Fruit fly (Drosophila melanogaster) whole organism, embryonic: ENCODE results near the gene CG11131.

ENCODE experiments used
- Abd-B ChIP-seq: fragments of 200-800 bp; sonication (Bioruptor generic); optimal IDR thresholded peaks from 2 replicates; lab custom pipeline; 2018; ENCODE audit warnings: missing biosample characterization, mild to moderate bottlenecking, missing genetic modification characterization, moderate library complexity
- Adf1 ChIP-seq: fragments of 200-800 bp; sonication (Bioruptor generic); IDR thresholded peaks from 2 replicates; pipeline ENCODE4 v1.3.6; 2022; ENCODE audit warnings: missing biosample characterization, missing genetic modification characterization
- Atf6 ChIP-seq: fragments of 200-800 bp; sonication (Bioruptor generic); IDR thresholded peaks from 2 replicates; pipeline ENCODE4 v1.3.6; 2022; ENCODE audit warnings: missing biosample characterization, missing genetic modification characterization
- C15 ChIP-seq: fragments of 200-800 bp; sonication (Bioruptor generic); IDR thresholded peaks from 3 replicates; pipeline ENCODE4 v1.3.6; 2022; ENCODE audit warnings: missing biosample characterization, missing genetic modification characterization
- CG1024 ChIP-seq: fragments of 200-800 bp; sonication (Bioruptor generic); IDR thresholded peaks from 2 replicates; pipeline ENCODE4 v1.3.6; 2022; ENCODE audit warnings: missing biosample characterization, missing genetic modification characterization
- CG10959 ChIP-seq: fragments of 200-800 bp; sonication (Bioruptor generic); IDR thresholded peaks from 2 replicates; pipeline ENCODE4 v1.3.6; 2022; ENCODE audit warnings: missing biosample characterization, missing genetic modification characterization
- CG12155 ChIP-seq: fragments of 200-800 bp; sonication (Bioruptor generic); optimal IDR thresholded peaks from 3 replicates; lab custom pipeline; 2016; ENCODE audit warnings: missing biosample characterization, missing genetic modification characterization
- CG12236 ChIP-seq: fragments of 200-800 bp; sonication (Bioruptor generic); optimal IDR thresholded peaks from 2 replicates; lab custom pipeline; 2016; ENCODE audit warnings: missing biosample characterization, missing genetic modification characterization
- CG12299 ChIP-seq: fragments of 200-800 bp; sonication (Bioruptor generic); optimal IDR thresholded peaks from 2 replicates; lab custom pipeline; 2018; ENCODE audit warnings: missing biosample characterization, mild to moderate bottlenecking, missing genetic modification characterization
- CG13123 ChIP-seq: fragments of 200-800 bp; sonication (Bioruptor generic); optimal IDR thresholded peaks from 2 replicates; lab custom pipeline; 2016; ENCODE audit warnings: missing biosample characterization, missing genetic modification characterization
- CG14860 ChIP-seq: fragments of 200-800 bp; sonication (Bioruptor generic); IDR thresholded peaks from 3 replicates; pipeline ENCODE4 v1.3.6; 2022; ENCODE audit warnings: missing biosample characterization, missing genetic modification characterization; ENCODE audit not compliant: partially characterized antibody
- CG17385 ChIP-seq: fragments of 200-800 bp; sonication (Bioruptor generic); optimal IDR thresholded peaks from 3 replicates; lab custom pipeline; 2018; ENCODE audit warnings: missing biosample characterization, mild to moderate bottlenecking, missing genetic modification characterization
- CG17568 ChIP-seq: fragments of 200-800 bp; sonication (Bioruptor generic); optimal IDR thresholded peaks from 2 replicates; lab custom pipeline; 2018; ENCODE audit warnings: missing biosample characterization, mild to moderate bottlenecking, missing genetic modification characterization, moderate library complexity
- CG2116 ChIP-seq: fragments of 200-800 bp; sonication (Bioruptor generic); optimal IDR thresholded peaks from 3 replicates; lab custom pipeline; 2018; ENCODE audit warnings: missing biosample characterization, mild to moderate bottlenecking, missing genetic modification characterization
- CG4328 ChIP-seq: fragments of 200-800 bp; sonication (Bioruptor generic); optimal IDR thresholded peaks from 3 replicates; lab custom pipeline; 2017; ENCODE audit warnings: missing biosample characterization, missing genetic modification reagents, missing genetic modification characterization
- CG7839 ChIP-seq: fragments of 200-800 bp; sonication (Bioruptor generic); optimal IDR thresholded peaks from 3 replicates; lab custom pipeline; 2018; ENCODE audit warnings: missing biosample characterization, mild to moderate bottlenecking, missing genetic modification characterization, moderate library complexity
- CG7928 ChIP-seq: fragments of 200-800 bp; sonication (Bioruptor generic); optimal IDR thresholded peaks from 2 replicates; lab custom pipeline; 2017; ENCODE audit warnings: missing biosample characterization, mild to moderate bottlenecking, missing genetic modification characterization
- CG7987 ChIP-seq: fragments of 200-800 bp; sonication (Bioruptor generic); optimal IDR thresholded peaks from 2 replicates; lab custom pipeline; 2018; ENCODE audit warnings: missing biosample characterization, mild to moderate bottlenecking, missing genetic modification characterization, moderate library complexity
- CG8089 ChIP-seq: fragments of 200-800 bp; sonication (Bioruptor generic); optimal IDR thresholded peaks from 3 replicates; lab custom pipeline; 2016; ENCODE audit warnings: missing biosample characterization, missing genetic modification characterization
- CG8359 ChIP-seq: fragments of 200-800 bp; sonication (Bioruptor generic); optimal IDR thresholded peaks from 2 replicates; lab custom pipeline; 2017; ENCODE audit warnings: missing biosample characterization, mild to moderate bottlenecking, missing genetic modification characterization, borderline replicate concordance
- CG9437 ChIP-seq: fragments of 200-800 bp; sonication (Bioruptor generic); optimal IDR thresholded peaks from 2 replicates; lab custom pipeline; 2018; ENCODE audit warnings: missing biosample characterization, mild to moderate bottlenecking, missing genetic modification characterization
- CG9797 ChIP-seq: fragments of 200-800 bp; sonication (Bioruptor generic); optimal IDR thresholded peaks from 3 replicates; lab custom pipeline; 2018; ENCODE audit warnings: missing biosample characterization, mild to moderate bottlenecking, missing genetic modification characterization
- Gug ChIP-seq: fragments of 200-800 bp; sonication (Bioruptor generic); IDR thresholded peaks from 4 replicates; pipeline ENCODE4 v1.3.6; 2022; ENCODE audit warnings: missing biosample characterization, missing genetic modification characterization
- H2.0 ChIP-seq: fragments of 200-800 bp; sonication (Bioruptor generic); IDR thresholded peaks from 2 replicates; pipeline ENCODE4 v1.3.6; 2022; ENCODE audit warnings: missing biosample characterization, missing genetic modification characterization
- HLH3B ChIP-seq: fragments of 200-800 bp; sonication (Bioruptor generic); IDR thresholded peaks from 2 replicates; pipeline ENCODE4 v1.3.6; 2022; ENCODE audit warnings: missing biosample characterization, missing genetic modification characterization
- Hey ChIP-seq: fragments of 200-800 bp; sonication (Bioruptor generic); optimal IDR thresholded peaks from 3 replicates; lab custom pipeline; 2018; ENCODE audit warnings: missing biosample characterization, mild to moderate bottlenecking, missing genetic modification characterization
- Jarid2 ChIP-seq: fragments of 200-800 bp; sonication (Bioruptor generic); optimal IDR thresholded peaks from 3 replicates; lab custom pipeline; 2017; ENCODE audit warnings: mild to moderate bottlenecking, missing biosample characterization, missing genetic modification reagents, missing genetic modification characterization
- Lhr ChIP-seq: fragments of 200-800 bp; sonication (Bioruptor generic); optimal IDR thresholded peaks from 3 replicates; lab custom pipeline; 2017; ENCODE audit warnings: mild to moderate bottlenecking, missing biosample characterization, missing genetic modification reagents, missing genetic modification characterization
- MTF-1 ChIP-seq: fragments of 200-800 bp; sonication (Bioruptor generic); optimal IDR thresholded peaks from 2 replicates; lab custom pipeline; 2018; ENCODE audit warnings: missing biosample characterization, mild to moderate bottlenecking, missing genetic modification characterization, borderline replicate concordance
- Myb ChIP-seq: fragments of 200-800 bp; sonication (Bioruptor generic); optimal IDR thresholded peaks from 2 replicates; lab custom pipeline; 2016; ENCODE audit warnings: missing biosample characterization, missing genetic modification characterization
- Oaz ChIP-seq: fragments of 200-800 bp; sonication (Bioruptor generic); IDR thresholded peaks from 2 replicates; pipeline ENCODE4 v1.3.6; 2022; ENCODE audit warnings: missing biosample characterization, missing genetic modification characterization
- ab ChIP-seq: fragments of 200-800 bp; sonication (Bioruptor generic); optimal IDR thresholded peaks from 2 replicates; lab custom pipeline; 2016; ENCODE audit warnings: missing biosample characterization, missing genetic modification characterization
- abd-A ChIP-seq: fragments of 200-800 bp; sonication (Bioruptor generic); optimal IDR thresholded peaks from 3 replicates; lab custom pipeline; 2019; ENCODE audit warnings: missing biosample characterization, mild to moderate bottlenecking, missing genetic modification characterization, moderate library complexity
- bcd ChIP-seq: fragments of 200-800 bp; sonication (Bioruptor generic); optimal IDR thresholded peaks from 2 replicates; lab custom pipeline; 2017; ENCODE audit warnings: missing biosample characterization, mild to moderate bottlenecking, missing genetic modification characterization
- dm ChIP-seq: fragments of 200-800 bp; sonication (Bioruptor generic); optimal IDR thresholded peaks from 3 replicates; lab custom pipeline; 2016; ENCODE audit warnings: missing biosample characterization, missing genetic modification characterization
- eve ChIP-seq, 2 experiments: fragments of >200 bp; optimal IDR thresholded peaks; 2 replicates each; lab custom pipeline; 2017; ENCODE audit warnings: missing biosample characterization in 2 of 2, missing genetic modification characterization in 2 of 2
- fd3F ChIP-seq: fragments of 200-800 bp; sonication (Bioruptor generic); optimal IDR thresholded peaks from 2 replicates; lab custom pipeline; 2018; ENCODE audit warnings: missing biosample characterization, mild to moderate bottlenecking, missing genetic modification characterization, moderate library complexity
- fd96Cb ChIP-seq: fragments of 200-800 bp; sonication (Bioruptor generic); optimal IDR thresholded peaks from 2 replicates; lab custom pipeline; 2018; ENCODE audit warnings: missing biosample characterization, mild to moderate bottlenecking, missing genetic modification characterization, moderate library complexity
- hb ChIP-seq: fragments of 200-800 bp; sonication (Bioruptor generic); IDR thresholded peaks from 3 replicates; pipeline ENCODE4 v1.3.6; 2022; ENCODE audit warnings: missing biosample characterization, missing genetic modification characterization; ENCODE audit not compliant: partially characterized antibody
- kay ChIP-seq: fragments of 200-800 bp; sonication (Bioruptor generic); optimal IDR thresholded peaks from 2 replicates; lab custom pipeline; 2016; ENCODE audit warnings: missing biosample characterization, missing genetic modification characterization
- mirr ChIP-seq: fragments of 200-800 bp; sonication (Bioruptor generic); optimal IDR thresholded peaks from 3 replicates; lab custom pipeline; 2018; ENCODE audit warnings: missing biosample characterization, mild to moderate bottlenecking, missing genetic modification characterization
- mld ChIP-seq: fragments of 200-800 bp; sonication (Bioruptor generic); IDR thresholded peaks from 3 replicates; pipeline ENCODE4 v1.3.6; 2022; ENCODE audit warnings: missing biosample characterization, missing genetic modification characterization; ENCODE audit not compliant: partially characterized antibody
- onecut ChIP-seq: fragments of 200-800 bp; sonication (Bioruptor generic); IDR thresholded peaks from 2 replicates; pipeline ENCODE4 v1.3.6; 2022; ENCODE audit warnings: missing biosample characterization, missing genetic modification characterization
- peb ChIP-seq: fragments of 200-800 bp; sonication (Bioruptor generic); IDR thresholded peaks from 2 replicates; pipeline ENCODE4 v1.3.6; 2022; ENCODE audit warnings: missing biosample characterization, missing genetic modification characterization
- pnt ChIP-seq: fragments of 200-800 bp; sonication (Bioruptor generic); optimal IDR thresholded peaks from 3 replicates; lab custom pipeline; 2016; ENCODE audit warnings: missing biosample characterization, missing genetic modification characterization
- schlank ChIP-seq: fragments of 200-800 bp; sonication (Bioruptor generic); optimal IDR thresholded peaks from 2 replicates; lab custom pipeline; 2018; ENCODE audit warnings: missing biosample characterization, mild to moderate bottlenecking, missing genetic modification characterization
- scrt ChIP-seq: fragments of 200-800 bp; sonication (Bioruptor generic); optimal IDR thresholded peaks from 2 replicates; lab custom pipeline; 2018; ENCODE audit warnings: missing biosample characterization, mild to moderate bottlenecking, missing genetic modification characterization, moderate library complexity
- ttk ChIP-seq: fragments of 200-800 bp; sonication (Bioruptor generic); IDR thresholded peaks from 2 replicates; pipeline ENCODE4 v2.1.2; 2022; ENCODE audit warnings: missing biosample characterization, missing genetic modification characterization
- twi ChIP-seq: fragments of 200-800 bp; optimal IDR thresholded peaks from 2 replicates; lab custom pipeline; 2019; ENCODE audit warnings: missing biosample characterization, mild to moderate bottlenecking, missing genetic modification characterization, moderate library complexity
- zfh2 ChIP-seq: fragments of 200-800 bp; sonication (Bioruptor generic); optimal IDR thresholded peaks from 2 replicates; lab custom pipeline; 2016; ENCODE audit warnings: missing biosample characterization, missing genetic modification characterization

Gene CG11131

DNA sequence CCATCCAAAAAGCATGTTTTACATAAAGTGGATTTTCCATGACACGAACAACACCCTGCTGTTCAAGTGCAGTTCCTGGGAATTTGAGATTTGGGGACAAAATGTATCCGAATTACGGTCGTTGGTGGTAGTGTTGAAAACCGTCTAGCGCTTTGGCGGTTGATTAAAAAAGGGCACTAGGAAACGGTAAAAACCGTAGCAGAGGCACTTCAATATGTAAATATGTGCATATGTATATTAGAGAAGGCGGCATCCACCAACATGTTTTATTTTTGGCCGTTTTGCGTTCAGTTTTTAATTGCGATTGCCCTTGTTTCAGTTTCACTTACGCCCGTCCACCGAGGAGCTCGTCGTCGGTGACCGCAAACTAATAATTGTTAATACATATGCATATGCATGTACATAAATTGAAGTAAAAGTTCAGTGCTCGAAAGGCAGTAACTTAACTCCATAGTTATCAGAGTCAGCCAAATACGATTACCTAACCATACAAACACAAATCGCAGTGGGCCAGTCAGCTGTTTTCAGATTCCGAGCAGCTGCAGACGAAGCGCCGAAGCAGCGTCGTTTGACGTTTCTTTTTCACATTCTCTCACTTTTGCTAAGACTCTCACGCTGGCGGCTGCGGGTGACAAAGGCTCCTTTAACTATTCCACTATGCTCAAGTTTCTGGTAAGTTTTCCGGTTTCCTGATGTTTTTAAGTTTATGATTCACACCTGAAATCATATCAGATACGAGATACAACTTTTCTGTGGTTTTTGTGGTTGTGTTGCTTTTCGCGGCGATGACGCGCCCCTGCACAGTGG, 34.1 kb upstream of the CG11131 start, which contains the start of gene CG33170 (continued):
- TF ChIP-seq Adf1 (GFP tag; lab: Robert Waterston, UW) (peak; percentile 46; the same call in 1 of the 2 replicates), HLH3B (no peak), zfh2 (GFP tag; lab: Kevin White, UChicago) (no peak), MTF-1 (GFP tag; lab: Kevin White, UChicago) (no peak), CG17385 (GFP tag; lab: Kevin White, UChicago) (no peak), CG8359 (no peak), C15 (no peak), CG7928 (GFP tag; lab: Kevin White, UChicago) (no peak), schlank (tag; lab: Kevin White, UChicago) (no peak), CG9437 (no peak), CG2116 (GFP tag; lab: Kevin White, UChicago) (no peak), CG13123 (GFP tag; lab: Kevin White, UChicago) (no peak), CG10959 (GFP tag; lab: Robert Waterston, UW) (no peak), CG12236 (GFP tag; lab: Kevin White, UChicago) (no peak), Jarid2 (no peak), eve (GFP tag; optimal IDR thresholded peaks at IDR 0.05; lab: Kevin White, UChicago) (no peak), CG4328 (GFP tag; lab: Kevin White, UChicago) (no peak), mld (GFP tag; lab: Robert Waterston, UW) (no peak), CG7839 (tag; lab: Kevin White, UChicago) (no peak), onecut (GFP tag; lab: Robert Waterston, UW) (peak; percentile 41; the same call in 1 of the 2 replicates), CG9797 (no peak), CG12155 (GFP tag; lab: Kevin White, UChicago) (no peak), CG17568 (GFP tag; lab: Kevin White, UChicago) (no peak), Gug (GFP tag; lab: Robert Waterston, UW) (no peak), twi (no peak), Hey (tag; lab: Kevin White, UChicago) (no peak), H2.0 (no peak), scrt (GFP tag; lab: Kevin White, UChicago) (no peak), Atf6 (GFP tag; lab: Robert Waterston, UW) (no peak), abd-A (tag; lab: Kevin White, UChicago) (no peak), peb (GFP tag; lab: Robert Waterston, UW) (no peak), fd96Cb (tag; lab: Kevin White, UChicago) (no peak), kay (GFP tag; lab: Kevin White, UChicago) (no peak), hb (GFP tag; lab: Robert Waterston, UW) (no peak), Lhr (GFP tag; lab: Kevin White, UChicago) (no peak), CG8089 (no peak), pnt (GFP tag; lab: Kevin White, UChicago) (no peak), bcd (GFP tag; lab: Kevin White, UChicago) (no peak), dm (GFP tag; lab: Kevin White, UChicago) (no peak), fd3F (GFP tag; lab: Kevin White, UChicago) (no peak), ab (no peak), Myb (no peak), CG12299 (tag; lab: Kevin White, UChicago) (no peak), Oaz (GFP tag; lab: Robert Waterston, UW) (no peak), CG7987 (GFP tag; lab: Kevin White, UChicago) (no peak), CG14860 (GFP tag; lab: Robert Waterston, UW) (no peak), CG1024 (no peak), ttk (GFP tag; lab: Robert Waterston, UW) (no peak), Abd-B (GFP tag; lab: Kevin White, UChicago) (no peak), mirr (GFP tag; lab: Kevin White, UChicago) (no peak)
